Fruit fly (Drosophila melanogaster) whole organism, prepupa: ENCODE data around the gene E23.
A peak's percentile ranks its signal among the peaks of the same experiment; 100 is the strongest.

ENCODE experiments used
- Blimp-1 ChIP-seq: fragments of 200-800 bp; sonication (Bioruptor generic); optimal IDR thresholded peaks from 3 replicates; lab custom pipeline; 2017; ENCODE audit warnings: missing biosample characterization, missing genetic modification characterization, mild to moderate bottlenecking, moderate library complexity, missing genetic modification reagents
- CG10631 ChIP-seq: fragments of 200-800 bp; sonication (Bioruptor generic); optimal IDR thresholded peaks from 2 replicates; lab custom pipeline; 2016; ENCODE audit warnings: missing biosample characterization, missing genetic modification characterization
- CG15336 ChIP-seq: fragments of 200-800 bp; sonication (Bioruptor generic); IDR thresholded peaks from 2 replicates; pipeline ENCODE4 v1.3.6; 2022; ENCODE audit warnings: missing biosample characterization, missing genetic modification characterization
- CG16779 ChIP-seq: fragments of 200-800 bp; sonication (Bioruptor generic); optimal IDR thresholded peaks from 3 replicates; lab custom pipeline; 2017; ENCODE audit warnings: missing biosample characterization, mild to moderate bottlenecking, missing genetic modification characterization
- CG3032 ChIP-seq: fragments of 200-800 bp; optimal IDR thresholded peaks from 2 replicates; lab custom pipeline; 2019; ENCODE audit warnings: missing biosample characterization, mild to moderate bottlenecking, missing genetic modification characterization, moderate library complexity
- CG31627 ChIP-seq: fragments of 200-800 bp; sonication (Bioruptor generic); optimal IDR thresholded peaks from 3 replicates; lab custom pipeline; 2016; ENCODE audit warnings: missing biosample characterization, missing genetic modification characterization
- CG34406 ChIP-seq: fragments of 200-800 bp; sonication (Bioruptor generic); optimal IDR thresholded peaks from 3 replicates; lab custom pipeline; 2016; ENCODE audit warnings: missing biosample characterization, missing genetic modification characterization
- CG4318 ChIP-seq: fragments of 200-800 bp; sonication (Bioruptor generic); optimal IDR thresholded peaks from 3 replicates; lab custom pipeline; 2017; ENCODE audit warnings: missing biosample characterization, mild to moderate bottlenecking, missing genetic modification characterization
- CG6276 ChIP-seq: fragments of 200-800 bp; sonication (Bioruptor generic); optimal IDR thresholded peaks from 2 replicates; lab custom pipeline; 2017; ENCODE audit warnings: missing biosample characterization, mild to moderate bottlenecking, missing genetic modification characterization
- CG6808 ChIP-seq: fragments of 200-800 bp; sonication (Bioruptor generic); optimal IDR thresholded peaks from 3 replicates; lab custom pipeline; 2017; ENCODE audit warnings: missing biosample characterization, missing genetic modification characterization, mild to moderate bottlenecking, moderate library complexity, missing genetic modification reagents
- CG6854 ChIP-seq: fragments of 200-800 bp; sonication (Bioruptor generic); optimal IDR thresholded peaks from 2 replicates; lab custom pipeline; 2017; ENCODE audit warnings: missing biosample characterization, mild to moderate bottlenecking, missing genetic modification characterization
- CG8119 ChIP-seq: fragments of 200-800 bp; sonication (Bioruptor generic); IDR thresholded peaks from 3 replicates; pipeline ENCODE4 v1.3.6; 2022; ENCODE audit warnings: missing biosample characterization, missing genetic modification characterization
- CG8319 ChIP-seq: fragments of 200-800 bp; sonication (Bioruptor generic); optimal IDR thresholded peaks from 3 replicates; lab custom pipeline; 2016; ENCODE audit warnings: missing biosample characterization, missing genetic modification characterization
- CG8632 ChIP-seq: fragments of 200-800 bp; sonication (Bioruptor generic); optimal IDR thresholded peaks from 3 replicates; lab custom pipeline; 2016; ENCODE audit warnings: missing biosample characterization, missing genetic modification characterization
- CG9139 ChIP-seq: fragments of 200-800 bp; sonication (Bioruptor generic); optimal IDR thresholded peaks from 3 replicates; lab custom pipeline; 2017; ENCODE audit warnings: missing biosample characterization, mild to moderate bottlenecking, missing genetic modification characterization
- Eip75B ChIP-seq: fragments of 200-800 bp; sonication (Bioruptor generic); optimal IDR thresholded peaks from 3 replicates; lab custom pipeline; 2016; ENCODE audit warnings: missing biosample characterization, missing genetic modification characterization
- Eip78C ChIP-seq: fragments of 200-800 bp; sonication (Bioruptor generic); peaks from one replicate; lab custom pipeline; 2016; ENCODE audit warnings: missing biosample characterization, missing genetic modification characterization
- Eip93F ChIP-seq: fragments of 200-800 bp; sonication (Bioruptor generic); optimal IDR thresholded peaks from 2 replicates; lab custom pipeline; 2016; ENCODE audit warnings: missing biosample characterization, mild to moderate bottlenecking, missing genetic modification characterization
- Ets21C ChIP-seq: fragments of 200-800 bp; sonication (Bioruptor generic); optimal IDR thresholded peaks from 3 replicates; lab custom pipeline; 2016; ENCODE audit warnings: missing biosample characterization, missing genetic modification characterization
- Gug ChIP-seq: fragments of 200-800 bp; sonication (Bioruptor generic); IDR thresholded peaks from 2 replicates; pipeline ENCODE4 v1.3.6; 2022; ENCODE audit warnings: missing biosample characterization, missing genetic modification characterization
- Hr38 ChIP-seq: sonication (Bioruptor generic); optimal IDR thresholded peaks from 2 replicates; lab custom pipeline; 2016; ENCODE audit warnings: missing biosample characterization, missing genetic modification characterization
- Hr39 ChIP-seq: fragments of 200-800 bp; sonication (Bioruptor generic); optimal IDR thresholded peaks from 2 replicates; lab custom pipeline; 2016; ENCODE audit warnings: missing biosample characterization, missing genetic modification characterization
- Hr4 ChIP-seq: fragments of 200-800 bp; sonication (Bioruptor generic); optimal IDR thresholded peaks from 3 replicates; lab custom pipeline; 2016; ENCODE audit warnings: missing biosample characterization, missing genetic modification characterization
- Lpt ChIP-seq: fragments of 200-800 bp; sonication (Bioruptor generic); optimal IDR thresholded peaks from 3 replicates; lab custom pipeline; 2016; ENCODE audit warnings: missing biosample characterization, missing genetic modification characterization
- Met ChIP-seq: fragments of 200-800 bp; sonication (Bioruptor generic); optimal IDR thresholded peaks from 3 replicates; lab custom pipeline; 2016; ENCODE audit warnings: missing biosample characterization, missing genetic modification characterization
- OdsH ChIP-seq: fragments of 200-800 bp; sonication (Bioruptor generic); optimal IDR thresholded peaks from 3 replicates; lab custom pipeline; 2016; ENCODE audit warnings: missing biosample characterization, missing genetic modification characterization
- Smox ChIP-seq: fragments of 200-800 bp; sonication (Bioruptor generic); optimal IDR thresholded peaks from 3 replicates; lab custom pipeline; 2016; ENCODE audit warnings: missing biosample characterization, missing genetic modification characterization
- Sox102F ChIP-seq: fragments of 200-800 bp; sonication (Bioruptor generic); optimal IDR thresholded peaks from 2 replicates; lab custom pipeline; 2016; ENCODE audit warnings: missing biosample characterization, mild to moderate bottlenecking, missing genetic modification characterization
- Sox14 ChIP-seq: fragments of 200-800 bp; sonication (Bioruptor generic); optimal IDR thresholded peaks from 3 replicates; lab custom pipeline; 2016; ENCODE audit warnings: missing biosample characterization, missing genetic modification characterization
- acj6 ChIP-seq: fragments of 200-800 bp; sonication (Bioruptor generic); optimal IDR thresholded peaks from 3 replicates; lab custom pipeline; 2016; ENCODE audit warnings: missing biosample characterization, missing genetic modification characterization
- dsx ChIP-seq: fragments of 200-800 bp; optimal IDR thresholded peaks from 3 replicates; lab custom pipeline; 2019; ENCODE audit warnings: missing biosample characterization, mild to moderate bottlenecking, missing genetic modification characterization, moderate library complexity; ENCODE audit not compliant: poor library complexity, severe bottlenecking
- esn ChIP-seq: fragments of 200-800 bp; sonication (Bioruptor generic); optimal IDR thresholded peaks from 2 replicates; lab custom pipeline; 2016; ENCODE audit warnings: missing biosample characterization, mild to moderate bottlenecking, missing genetic modification characterization, moderate library complexity
- fd59A ChIP-seq: fragments of 200-800 bp; sonication (Bioruptor generic); optimal IDR thresholded peaks from 2 replicates; lab custom pipeline; 2017; ENCODE audit warnings: missing biosample characterization, mild to moderate bottlenecking, missing genetic modification characterization, missing genetic modification reagents
- fkh ChIP-seq: fragments of 200-800 bp; sonication (Bioruptor generic); optimal IDR thresholded peaks from 3 replicates; lab custom pipeline; 2017; ENCODE audit warnings: missing biosample characterization, mild to moderate bottlenecking, missing genetic modification characterization, moderate library complexity
- lz ChIP-seq: fragments of 200-800 bp; sonication (Bioruptor generic); optimal IDR thresholded peaks from 3 replicates; lab custom pipeline; 2016; ENCODE audit warnings: missing biosample characterization, missing genetic modification characterization
- net ChIP-seq: fragments of 200-800 bp; sonication (Bioruptor generic); optimal IDR thresholded peaks from 3 replicates; lab custom pipeline; 2016; ENCODE audit warnings: missing biosample characterization, missing genetic modification characterization
- salr ChIP-seq, 2 experiments: fragments of 200-800 bp; sonication (Bioruptor generic); optimal IDR thresholded peaks; 3 replicates each; lab custom pipeline; 2016 to 2018; ENCODE audit warnings: missing biosample characterization in 2 of 2, missing genetic modification characterization in 2 of 2, mild to moderate bottlenecking in 1 of 2
- spab ChIP-seq: fragments of 200-800 bp; sonication (Bioruptor generic); optimal IDR thresholded peaks from 2 replicates; lab custom pipeline; 2017; ENCODE audit warnings: missing biosample characterization, mild to moderate bottlenecking, missing genetic modification characterization, missing genetic modification reagents
- svp ChIP-seq: fragments of 200-800 bp; sonication (Bioruptor generic); peaks from one replicate; lab custom pipeline; 2016; ENCODE audit warnings: missing biosample characterization, missing genetic modification characterization
- vri ChIP-seq: fragments of 200-800 bp; sonication (Bioruptor generic); optimal IDR thresholded peaks from 3 replicates; lab custom pipeline; 2016; ENCODE audit warnings: missing biosample characterization, mild to moderate bottlenecking, missing genetic modification characterization

The E23 gene

dm6 chr2L:3354642-3355380, at the start of gene E23 (continued):
- TF ChIP-seq lz (peak; percentile 98), Smox (GFP tag; lab: Kevin White, UChicago) (peak; percentile 98), Gug (GFP tag; lab: Robert Waterston, UW) (peak; percentile 98), net (GFP tag; lab: Kevin White, UChicago) (peak; percentile 99), vri (peak; percentile 93), Eip75B (GFP tag; lab: Kevin White, UChicago) (peak; percentile 98), esn (GFP tag; lab: Kevin White, UChicago) (peak; percentile 99), CG15336 (GFP tag; lab: Robert Waterston, UW) (peak; percentile 99), Blimp-1 (GFP tag; lab: Kevin White, UChicago) (peak; percentile 90), CG8119 (GFP tag; lab: Robert Waterston, UW) (peak; percentile 99)

DNA sequence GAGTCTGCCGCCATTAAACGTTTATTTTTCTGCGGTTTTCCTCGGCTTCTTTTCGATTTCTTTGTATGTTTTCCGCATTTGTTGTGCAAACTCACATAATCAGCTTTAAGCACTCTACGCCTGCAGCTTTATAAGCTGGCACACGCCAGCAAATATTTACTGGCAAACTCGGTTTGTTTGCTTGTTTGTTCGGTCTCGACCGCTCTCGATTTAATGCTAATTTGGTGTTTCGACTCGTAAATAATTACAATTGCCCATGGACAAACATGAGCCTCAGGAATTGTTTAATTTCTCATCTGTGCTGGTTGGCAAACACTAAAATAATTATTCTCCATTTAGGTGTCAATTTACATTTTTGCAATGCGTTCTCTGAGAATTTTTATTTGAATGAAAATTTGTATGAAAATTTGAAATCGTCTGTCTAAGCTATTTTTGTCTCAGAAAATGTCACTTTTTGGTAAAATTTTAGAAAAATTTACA, 43.0 kb upstream of the E23 start, which contains the start of gene CG34175:
Gene CG34175 (plus strand): TSS at position 430 of the 480 bp plus-strand sequence.
- TF ChIP-seq lz = no peak
- no peak for TF ChIP-seq Eip75B (GFP tag; lab: Kevin White, UChicago)
- TF ChIP-seq fkh (GFP tag; lab: Kevin White, UChicago) = no peak
- TF ChIP-seq Ets21C (GFP tag; lab: Kevin White, UChicago) = no peak
- no peak for TF ChIP-seq salr (GFP tag; optimal IDR thresholded peaks at IDR 0.05; lab: Kevin White, UChicago)
- no peak for TF ChIP-seq Sox14 (GFP tag; lab: Kevin White, UChicago)
- no peak for TF ChIP-seq CG3032 (tag; lab: Kevin White, UChicago)
- TF ChIP-seq Hr4 = no peak
- no peak for TF ChIP-seq dsx (GFP tag; lab: Kevin White, UChicago)
- TF ChIP-seq OdsH = no peak
- no peak for TF ChIP-seq CG34406 (GFP tag; lab: Kevin White, UChicago)
- no peak for TF ChIP-seq CG8632
- TF ChIP-seq CG15336 (GFP tag; lab: Robert Waterston, UW) = no peak
- TF ChIP-seq CG6276 (GFP tag; lab: Kevin White, UChicago) = no peak
- no peak for TF ChIP-seq esn (GFP tag; lab: Kevin White, UChicago)
- TF ChIP-seq Gug (GFP tag; lab: Robert Waterston, UW) = no peak
- no peak for TF ChIP-seq CG16779 (tag; lab: Kevin White, UChicago)
- TF ChIP-seq acj6 = no peak
- TF ChIP-seq CG6808 = no peak
- no peak for TF ChIP-seq Met (GFP tag; lab: Kevin White, UChicago)

dm6 chr2L:3388396-3388795, 33.8 kb upstream of the E23 start, which contains the start of gene CG42460:
TSS of gene CG42460 (minus strand) at chr2L:3388496.
- peak; percentile 13 for TF ChIP-seq svp

- no peak for TF ChIP-seq Hr39 (GFP tag; lab: Kevin White, UChicago)
- no peak for TF ChIP-seq Lpt (GFP tag; lab: Kevin White, UChicago)
- no peak for TF ChIP-seq Eip93F (GFP tag; lab: Kevin White, UChicago)
- TF ChIP-seq CG8119 (GFP tag; lab: Robert Waterston, UW) = no peak
- TF ChIP-seq OdsH = no peak
- no peak for TF ChIP-seq CG6276 (GFP tag; lab: Kevin White, UChicago)
- no peak for TF ChIP-seq CG8319
- TF ChIP-seq Blimp-1 (GFP tag; lab: Kevin White, UChicago) = no peak
Observed at dm6 chr2L:3387643-3388042, 33.0 kb upstream of the E23 start, which contains the start of gene Sfp23F. TSS of gene Sfp23F (minus strand) at chr2L:3387743.

- no peak for TF ChIP-seq Hr38
- peak; percentile 15 for TF ChIP-seq spab (GFP tag; lab: Kevin White, UChicago)
- TF ChIP-seq CG6854 (GFP tag; lab: Kevin White, UChicago) = no peak
- TF ChIP-seq CG9139 = no peak
- peak; percentile 50 for TF ChIP-seq dsx (GFP tag; lab: Kevin White, UChicago)
- peak; percentile 88 for TF ChIP-seq CG31627 (GFP tag; lab: Kevin White, UChicago)
- peak; percentile 83 for TF ChIP-seq CG10631 (GFP tag; lab: Kevin White, UChicago)
- TF ChIP-seq CG3032 (tag; lab: Kevin White, UChicago) = peak; percentile 76
- TF ChIP-seq CG8632 = peak; percentile 19
- peak; percentile 61 for TF ChIP-seq Sox102F (GFP tag; lab: Kevin White, UChicago)
- peak; percentile 52 for TF ChIP-seq CG34406 (GFP tag; lab: Kevin White, UChicago)
- TF ChIP-seq Ets21C (GFP tag; lab: Kevin White, UChicago) = peak; percentile 76
- no peak for TF ChIP-seq CG6808
- TF ChIP-seq fd59A (GFP tag; lab: Kevin White, UChicago) = peak; percentile 25
- TF ChIP-seq CG4318 = peak; percentile 72
- peak; percentile 82 for TF ChIP-seq esn (GFP tag; lab: Kevin White, UChicago)
- TF ChIP-seq vri = no peak
- peak; percentile 53 for TF ChIP-seq Lpt (GFP tag; lab: Kevin White, UChicago)
- peak; percentile 82 for TF ChIP-seq Eip78C (GFP tag; lab: Kevin White, UChicago)
- TF ChIP-seq Blimp-1 (GFP tag; lab: Kevin White, UChicago) = no peak
- TF ChIP-seq Gug (GFP tag; lab: Robert Waterston, UW) = peak; percentile 67
Observed at dm6 chr2L:3376684-3377086, 22.1 kb upstream of the E23 start, which contains the start of the genes CG9662 and Ptpa. TSS of gene CG9662 (minus strand) at chr2L:3376737. TSS of gene Ptpa (plus strand) at chr2L:3377002.
